Worm (Caenorhabditis elegans): ENCODE data around the gene T07E3.3.

Gene T07E3.3

ce11 chrIII:6887574-6887973 is 16.1 kb upstream of the T07E3.3 start (continued):
- TF ChIP-seq ceh-19 (GFP tag; optimal IDR thresholded peaks at IDR 0.05): peak; percentile 36
- peak; percentile 79 for TF ChIP-seq nhr-232 (tag; optimal IDR thresholded peaks at IDR 0.05)
- peak; percentile 54 for TF ChIP-seq nfya-1 (tag; optimal IDR thresholded peaks at IDR 0.05)
- TF ChIP-seq ceh-18 (tag; optimal IDR thresholded peaks at IDR 0.05): peak; percentile 74
- TF ChIP-seq odd-2 (tag; optimal IDR thresholded peaks at IDR 0.05): no peak
- no peak for TF ChIP-seq pha-2 (tag; optimal IDR thresholded peaks at IDR 0.05)
- TF ChIP-seq F13H6.1 (tag; optimal IDR thresholded peaks at IDR 0.05): peak; percentile 33
- peak; percentile 70 for TF ChIP-seq tbx-2 (tag; optimal IDR thresholded peaks at IDR 0.05)
- TF ChIP-seq rnt-1 (tag; optimal IDR thresholded peaks at IDR 0.05): peak; percentile 67
- peak; percentile 74 for TF ChIP-seq unc-42 (tag; optimal IDR thresholded peaks at IDR 0.05)
- TF ChIP-seq lin-11 (tag; optimal IDR thresholded peaks at IDR 0.05): peak; percentile 63
- no peak for TF ChIP-seq pag-3 (tag; optimal IDR thresholded peaks at IDR 0.05; ENCODE audit: borderline replicate concordance)
- TF ChIP-seq dve-1 (tag; optimal IDR thresholded peaks at IDR 0.05): peak; percentile 47
- no peak for TF ChIP-seq tbx-7 (tag; optimal IDR thresholded peaks at IDR 0.05)
- peak; percentile 64 for TF ChIP-seq gmeb-2 (tag; optimal IDR thresholded peaks at IDR 0.05)
- TF ChIP-seq sox-4 (tag; optimal IDR thresholded peaks at IDR 0.05): peak; percentile 76
- TF ChIP-seq T23F11.4 (GFP tag; optimal IDR thresholded peaks at IDR 0.05): peak; percentile 58
- TF ChIP-seq pros-1 (tag; optimal IDR thresholded peaks at IDR 0.05): no peak
- peak; percentile 63 for TF ChIP-seq syd-9 (tag; optimal IDR thresholded peaks at IDR 0.05)
- peak; percentile 70 for TF ChIP-seq ceh-45 (GFP tag; IDR thresholded peaks at IDR 0.05)
- peak; percentile 60 for TF ChIP-seq ceh-48 (tag; optimal IDR thresholded peaks at IDR 0.05)
- TF ChIP-seq fkh-6 (tag; optimal IDR thresholded peaks at IDR 0.05): peak; percentile 41
- peak; percentile 53 for TF ChIP-seq hlh-8 (tag; optimal IDR thresholded peaks at IDR 0.05)

- no peak for TF ChIP-seq ceh-31 (tag; optimal IDR thresholded peaks at IDR 0.05)
- TF ChIP-seq dve-1 (tag; optimal IDR thresholded peaks at IDR 0.05): peak; percentile 12
- no peak for TF ChIP-seq pqm-1 (tag; optimal IDR thresholded peaks at IDR 0.05)
- no peak for TF ChIP-seq fkh-10 (GFP tag; optimal IDR thresholded peaks at IDR 0.05)
- TF ChIP-seq ceh-30 (tag; optimal IDR thresholded peaks at IDR 0.05): no peak
- TF ChIP-seq tbx-7 (tag; optimal IDR thresholded peaks at IDR 0.05): no peak
- no peak for TF ChIP-seq npax-4 (tag; optimal IDR thresholded peaks at IDR 0.05)
- no peak for TF ChIP-seq elt-2 (tag; optimal IDR thresholded peaks at IDR 0.05)
- no peak for TF ChIP-seq pros-1 (tag; optimal IDR thresholded peaks at IDR 0.05)
- peak; percentile 17 for TF ChIP-seq ref-2 (tag; optimal IDR thresholded peaks at IDR 0.05)
- no peak for TF ChIP-seq ceh-14 (tag; optimal IDR thresholded peaks at IDR 0.05)
- no peak for TF ChIP-seq fax-1 (tag; optimal IDR thresholded peaks at IDR 0.05)
- TF ChIP-seq hlh-30 (tag; optimal IDR thresholded peaks at IDR 0.05; ENCODE audit: insufficient read depth): no peak
- TF ChIP-seq rnt-1 (tag; optimal IDR thresholded peaks at IDR 0.05): no peak
- no peak for TF ChIP-seq unc-3 (GFP tag; conservative IDR thresholded peaks at IDR 0.05)
- TF ChIP-seq unc-3 (tag; optimal IDR thresholded peaks at IDR 0.05): no peak
- TF ChIP-seq madf-2 (tag; optimal IDR thresholded peaks at IDR 0.05): no peak
These were observed 15.2 kb upstream of the T07E3.3 start for ce11 chrIII:6888497-6888896.

- TF ChIP-seq ceh-45 (GFP tag; IDR thresholded peaks at IDR 0.05) (no peak), fkh-6 (tag; optimal IDR thresholded peaks at IDR 0.05) (no peak), ets-4 (tag; optimal IDR thresholded peaks at IDR 0.05) (no peak), ceh-24 (tag; optimal IDR thresholded peaks at IDR 0.05) (no peak), lim-6 (tag; optimal IDR thresholded peaks at IDR 0.05) (no peak), dmd-4 (tag; optimal IDR thresholded peaks at IDR 0.05; ENCODE audit: borderline replicate concordance) (no peak), hlh-15 (tag; optimal IDR thresholded peaks at IDR 0.05) (no peak), madf-2 (tag; optimal IDR thresholded peaks at IDR 0.05) (no peak), ref-2 (tag; optimal IDR thresholded peaks at IDR 0.05) (no peak), nhr-11 (tag; optimal IDR thresholded peaks at IDR 0.05) (no peak), pat-9 (tag; optimal IDR thresholded peaks at IDR 0.05) (no peak), C08G9.2 (tag; optimal IDR thresholded peaks at IDR 0.05) (no peak)
These were observed 14.5 kb upstream of the T07E3.3 start, which contains the start of the genes brd-1 and K04C2.2 for ce11 chrIII:6888999-6889824. brd-1 (minus strand) TSS chrIII:6889504. K04C2.2 (plus strand) TSS chrIII:6889774.

All from whole organism, late embryonic.